Worm (Caenorhabditis elegans) whole organism, L4 larva: ENCODE results near the gene fbxa-11.

Source experiments
- D1046.2 ChIP-seq: fragments of 200-800 bp; sonication (Bioruptor generic); IDR thresholded peaks from 2 replicates; pipeline ENCODE4 v1.3.6; 2022; ENCODE audit warnings: missing genetic modification characterization, missing compliant biosample characterization
- T20F7.1 ChIP-seq: fragments of 200-800 bp; sonication (Bioruptor generic); optimal IDR thresholded peaks from 2 replicates; lab custom pipeline; 2018; ENCODE audit warnings: mild to moderate bottlenecking, missing genetic modification characterization, missing compliant biosample characterization
- T26A8.4 ChIP-seq: fragments of 200-800 bp; sonication (Bioruptor generic); IDR thresholded peaks from 2 replicates; pipeline ENCODE4 v1.3.6; 2022; ENCODE audit warnings: missing genetic modification characterization, missing compliant biosample characterization
- Y105C5A.15 ChIP-seq: fragments of 200-800 bp; sonication (Bioruptor generic); IDR thresholded peaks from 2 replicates; pipeline ENCODE4 v1.3.6; 2022; ENCODE audit warnings: missing genetic modification characterization, missing compliant biosample characterization
- Y48G9A.11 ChIP-seq: fragments of 200-800 bp; sonication (Bioruptor generic); IDR thresholded peaks from 2 replicates; pipeline ENCODE4 v1.3.6; 2022; ENCODE audit warnings: missing genetic modification reagents, missing genetic modification characterization, missing compliant biosample characterization
- Y75B8A.6 ChIP-seq: fragments of 200-800 bp; sonication (Bioruptor generic); IDR thresholded peaks from 2 replicates; pipeline ENCODE4 v1.3.6; 2022; ENCODE audit warnings: missing genetic modification reagents, missing genetic modification characterization, missing compliant biosample characterization
- aha-1 ChIP-seq: fragments of 150-350 bp; peaks from one replicate; lab custom pipeline; 2014; ENCODE audit warnings: missing biosample characterization, missing genetic modification characterization
- arid-1 ChIP-seq: fragments of 200-800 bp; sonication (Bioruptor generic); conservative IDR thresholded peaks from 2 replicates; pipeline ENCODE4 v1.3.6; 2022; ENCODE audit warnings: missing genetic modification reagents, missing genetic modification characterization, missing compliant biosample characterization
- ceh-82 ChIP-seq: sonication (generic microtip); optimal IDR thresholded peaks from 2 replicates; lab custom pipeline; 2017; ENCODE audit warnings: missing biosample characterization, missing genetic modification characterization
- daf-16 ChIP-seq, 3 experiments: sonication (generic microtip); optimal IDR thresholded peaks; 2 replicates each; lab custom pipeline; 2016 to 2017; ENCODE audit warnings: missing genetic modification characterization in 3 of 3, missing genetic modification reagents in 3 of 3, mild to moderate bottlenecking in 2 of 3, missing compliant biosample characterization in 2 of 3, missing biosample characterization in 1 of 3, moderate library complexity in 1 of 3
- daf-19 ChIP-seq: fragments of 200-800 bp; sonication (Bioruptor generic); conservative IDR thresholded peaks from 2 replicates; pipeline ENCODE4 v1.3.6; 2022; ENCODE audit warnings: missing genetic modification characterization, missing compliant biosample characterization
- dmd-6 ChIP-seq: fragments of 200-800 bp; sonication (Bioruptor generic); IDR thresholded peaks from 2 replicates; pipeline ENCODE4 v1.3.6; 2022; ENCODE audit warnings: missing genetic modification reagents, missing genetic modification characterization, missing compliant biosample characterization
- dmd-8 ChIP-seq: fragments of 200-800 bp; sonication (Bioruptor generic); IDR thresholded peaks from 2 replicates; pipeline ENCODE4 v1.3.6; 2022; ENCODE audit warnings: missing genetic modification characterization, missing compliant biosample characterization
- dpl-1 ChIP-seq: fragments of 150-350 bp; optimal IDR thresholded peaks from 2 replicates; lab custom pipeline; 2014; ENCODE audit warnings: missing biosample characterization, missing genetic modification reagents, missing genetic modification characterization
- dve-1 ChIP-seq: sonication (generic microtip); optimal IDR thresholded peaks from 2 replicates; lab custom pipeline; 2017; ENCODE audit warnings: antibody characterized with exemption, mild to moderate bottlenecking, missing genetic modification characterization, missing compliant biosample characterization; ENCODE audit not compliant: insufficient read depth
- hlh-11 ChIP-seq: fragments of 200-800 bp; sonication (Bioruptor generic); optimal IDR thresholded peaks from 2 replicates; lab custom pipeline; 2018; ENCODE audit warnings: mild to moderate bottlenecking, missing genetic modification characterization, missing compliant biosample characterization
- lin-1 ChIP-seq: fragments of 200-800 bp; sonication (Bioruptor generic); IDR thresholded peaks from 2 replicates; pipeline ENCODE4 v1.3.6; 2022; ENCODE audit warnings: missing genetic modification reagents, missing genetic modification characterization, missing compliant biosample characterization
- lin-13 ChIP-seq: fragments of 150-350 bp; optimal IDR thresholded peaks from 2 replicates; lab custom pipeline; 2014; ENCODE audit warnings: missing biosample characterization, missing genetic modification reagents, missing genetic modification characterization
- lin-38 ChIP-seq: fragments of 200-800 bp; sonication (Bioruptor generic); IDR thresholded peaks from 2 replicates; pipeline ENCODE4 v1.3.6; 2022; ENCODE audit warnings: missing genetic modification reagents, missing genetic modification characterization, missing compliant biosample characterization
- lsy-2 ChIP-seq, 2 experiments: fragments of 150-350 bp in 1 of 2; sonication (generic microtip) in 1 of 2; optimal IDR thresholded peaks; 2 replicates each; lab custom pipeline; 2014 to 2017; ENCODE audit warnings: missing biosample characterization in 2 of 2, missing genetic modification characterization in 2 of 2
- madf-5 ChIP-seq, 2 experiments: fragments of 200-800 bp; sonication (Bioruptor generic); IDR thresholded peaks; 2 replicates each; pipeline ENCODE4 v1.3.6; 2022; ENCODE audit warnings: missing compliant biosample characterization in 2 of 2, missing genetic modification characterization in 2 of 2
- mep-1 ChIP-seq: fragments of 150-350 bp; sonication (generic microtip); optimal IDR thresholded peaks from 3 replicates; lab custom pipeline; 2014; ENCODE audit warnings: missing biosample characterization, missing genetic modification characterization
- mes-2 ChIP-seq: sonication (generic microtip); optimal IDR thresholded peaks from 2 replicates; lab custom pipeline; 2016; ENCODE audit warnings: missing genotype, mild to moderate bottlenecking, missing genetic modification characterization, missing compliant biosample characterization; ENCODE audit not compliant: poor library complexity, severe bottlenecking
- mxl-3 ChIP-seq: fragments of 200-800 bp; sonication (Bioruptor generic); optimal IDR thresholded peaks from 2 replicates; lab custom pipeline; 2018; ENCODE audit warnings: mild to moderate bottlenecking, missing genetic modification characterization, missing compliant biosample characterization
- nhr-102 ChIP-seq: sonication (generic microtip); optimal IDR thresholded peaks from 2 replicates; lab custom pipeline; 2016; ENCODE audit warnings: mild to moderate bottlenecking, missing genetic modification characterization, moderate library complexity, missing compliant biosample characterization
- nhr-111 ChIP-seq: fragments of 200-800 bp; sonication (Bioruptor generic); optimal IDR thresholded peaks from 2 replicates; lab custom pipeline; 2018; ENCODE audit warnings: mild to moderate bottlenecking, missing genetic modification characterization, missing compliant biosample characterization
- nhr-28 ChIP-seq: fragments of 150-350 bp; optimal IDR thresholded peaks from 2 replicates; lab custom pipeline; 2014; ENCODE audit warnings: missing biosample characterization, missing genetic modification characterization
- nhr-41 ChIP-seq: fragments of 200-800 bp; sonication (Bioruptor generic); IDR thresholded peaks from 2 replicates; pipeline ENCODE4 v1.3.6; 2022; ENCODE audit warnings: missing genetic modification reagents, missing genetic modification characterization, missing compliant biosample characterization
- nhr-48 ChIP-seq: sonication (generic microtip); optimal IDR thresholded peaks from 2 replicates; lab custom pipeline; 2016; ENCODE audit warnings: mild to moderate bottlenecking, missing genetic modification characterization, missing compliant biosample characterization
- pha-4 ChIP-seq, 2 experiments: fragments of 150-350 bp in 1 of 2; fragments of 200-800 bp in 1 of 2; sonication (Bioruptor generic) in 1 of 2; IDR thresholded peaks in 1 of 2; optimal IDR thresholded peaks in 1 of 2; 2 replicates each; pipeline versions ENCODE4 v1.3.6 to Lab custom; 2014 to 2022; ENCODE audit warnings: missing genetic modification characterization in 2 of 2, missing genetic modification reagents in 2 of 2, missing biosample characterization in 1 of 2, missing compliant biosample characterization in 1 of 2
- pqm-1 ChIP-seq: sonication (generic microtip); optimal IDR thresholded peaks from 2 replicates; lab custom pipeline; 2017; ENCODE audit warnings: missing biosample characterization, missing genetic modification characterization
- sdz-12 ChIP-seq: fragments of 200-800 bp; sonication (Bioruptor generic); optimal IDR thresholded peaks from 2 replicates; lab custom pipeline; 2018; ENCODE audit warnings: mild to moderate bottlenecking, missing genetic modification characterization, missing compliant biosample characterization
- tag-97 ChIP-seq: fragments of 200-800 bp; sonication (Bioruptor generic); IDR thresholded peaks from 2 replicates; pipeline ENCODE4 v1.3.6; 2022; ENCODE audit warnings: missing genetic modification characterization, missing compliant biosample characterization
- unc-62 ChIP-seq, 3 experiments: fragments of 150-350 bp in 1 of 3; sonication (generic microtip); optimal IDR thresholded peaks in 2 of 3; peaks in 1 of 3; 1 replicate in 1 of 3; 2 replicates in 2 of 3; lab custom pipeline; 2014 to 2017; ENCODE audit warnings: missing biosample characterization in 3 of 3, missing genetic modification characterization in 3 of 3, missing genetic modification reagents in 3 of 3, missing genotype in 1 of 3

The fbxa-11 gene

DNA sequence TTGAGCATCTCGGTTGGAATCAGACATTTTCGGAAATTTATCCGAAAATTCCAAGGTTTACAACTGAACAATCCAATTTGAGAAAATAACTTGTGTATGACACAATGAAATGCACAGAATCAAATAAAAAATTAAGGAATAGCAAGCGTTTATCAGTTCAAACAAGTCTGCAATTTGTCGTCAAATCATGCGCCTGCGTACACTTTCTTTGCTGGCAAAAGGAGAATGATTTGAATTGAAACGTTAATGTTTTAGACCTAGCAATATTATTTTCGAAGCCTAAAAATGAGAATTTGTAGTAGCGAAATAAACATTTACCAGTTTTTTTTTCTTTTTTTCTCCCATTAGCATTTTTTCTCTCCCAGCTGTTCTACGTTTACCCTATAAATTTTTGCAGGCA is at the start of gene fbxa-11, which contains the start of gene fbxa-67:
TSS of gene fbxa-11 (plus strand) at position 398 of the 400 bp plus-strand sequence.
TSS of gene fbxa-67 (minus strand) at position 199 of the 400 bp plus-strand sequence.
- peak; percentile 51 for TF ChIP-seq dpl-1 (GFP tag; lab: Kevin White, UChicago)
- peak; percentile 21 for TF ChIP-seq dve-1 (tag; lab: Kevin White, UChicago)
- no peak for TF ChIP-seq mxl-3 (GFP tag; lab: Kevin White, UChicago)
- TF ChIP-seq T20F7.1 (GFP tag; lab: Kevin White, UChicago): peak; percentile 25

DNA sequence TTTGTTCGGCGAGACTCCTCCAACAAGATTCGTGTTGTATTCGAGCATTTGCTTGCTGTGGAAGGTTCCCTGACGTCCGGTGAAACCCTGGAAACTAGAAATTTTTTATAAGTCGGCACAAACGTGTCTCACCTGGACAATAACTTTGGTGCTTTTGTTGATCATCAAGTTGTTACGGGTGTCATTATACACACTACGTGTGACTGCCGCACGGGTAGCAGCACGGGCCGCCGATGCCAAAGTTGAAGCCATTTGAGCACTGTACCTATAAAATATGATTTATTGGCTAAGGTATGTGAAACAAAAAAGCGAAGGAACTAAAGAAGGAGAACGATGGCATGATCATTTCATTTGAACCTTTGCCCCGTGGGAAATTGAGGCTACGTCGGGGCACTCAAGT is 49.5 kb upstream of the fbxa-11 start, which contains the start of gene sucl-2:
TSS of gene sucl-2 (minus strand) at position 265 of the 400 bp plus-strand sequence.
- TF ChIP-seq tag-97 (GFP tag; lab: Robert Waterston, UW) (no peak), dmd-8 (GFP tag; lab: Robert Waterston, UW) (0 out of 2 replicates have a peak, but pooled peaks have one; percentile 51), T26A8.4 (GFP tag; lab: Robert Waterston, UW) (no peak)

DNA sequence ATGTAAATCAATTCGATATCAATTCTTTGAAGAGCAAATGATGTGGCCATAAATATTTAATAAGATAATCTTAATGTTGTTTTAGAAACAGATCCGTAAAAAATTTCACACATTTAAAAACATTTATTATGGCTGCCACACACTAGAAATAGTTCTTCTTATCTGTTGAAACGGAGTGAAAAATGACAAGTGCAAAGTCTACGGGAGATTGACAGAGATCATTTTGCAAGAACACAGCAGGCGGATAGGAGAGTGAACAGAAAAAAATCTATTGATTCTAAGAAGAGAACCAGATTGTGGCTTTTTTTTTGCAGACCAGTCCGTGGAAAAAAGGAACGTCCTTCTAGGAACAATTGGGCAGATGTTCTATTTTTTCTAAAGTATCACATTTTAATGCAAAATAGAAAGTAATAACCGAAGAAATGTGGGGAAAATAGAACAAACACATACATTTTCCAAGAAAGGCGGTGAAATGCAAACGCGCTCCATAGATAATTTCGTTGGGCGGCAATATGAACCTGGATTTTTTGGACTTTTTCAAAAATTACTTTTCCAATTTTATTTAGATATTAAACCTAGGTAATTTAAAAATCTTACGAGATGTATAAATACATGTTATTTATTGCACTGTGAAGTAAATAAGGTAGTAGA is 48.9 kb upstream of the fbxa-11 start:
- no peak for TF ChIP-seq madf-5 (GFP tag; IDR thresholded peaks at IDR 0.05; lab: Robert Waterston, UW)
- peak; percentile 54 for TF ChIP-seq dmd-6 (GFP tag; lab: Robert Waterston, UW)
- TF ChIP-seq arid-1 (GFP tag; lab: Robert Waterston, UW): no peak
- no peak for TF ChIP-seq sdz-12 (GFP tag; lab: Kevin White, UChicago)
- TF ChIP-seq nhr-28 (tag; lab: Kevin White, UChicago): peak; percentile 5
- TF ChIP-seq lin-38 (GFP tag; lab: Robert Waterston, UW): peak; percentile 92
- TF ChIP-seq nhr-48 (tag; lab: Kevin White, UChicago): peak; percentile 14
- TF ChIP-seq dve-1 (tag; lab: Kevin White, UChicago): peak; percentile 27
- no peak for TF ChIP-seq pha-4 (GFP tag; IDR thresholded peaks at IDR 0.05; lab: Robert Waterston, UW)
- peak; percentile 0 for TF ChIP-seq pha-4 (tag; optimal IDR thresholded peaks at IDR 0.05; lab: Kevin White, UChicago)
- TF ChIP-seq mxl-3 (GFP tag; lab: Kevin White, UChicago): no peak
- TF ChIP-seq daf-19: 0 out of 2 replicates have a peak, but pooled peaks have one; percentile 34
- peak; percentile 19 for TF ChIP-seq pqm-1
- peak in 1 of 2 experiments; percentile 87 for TF ChIP-seq unc-62 (GFP tag; optimal IDR thresholded peaks at IDR 0.05 in 1 of 2; lab: Kevin White, UChicago)
- no peak for TF ChIP-seq unc-62 (tag; optimal IDR thresholded peaks at IDR 0.05; lab: Kevin White, UChicago)
- peak; percentile 6 for TF ChIP-seq mep-1 (tag; lab: Kevin White, UChicago)
- no peak for TF ChIP-seq nhr-41
- no peak for TF ChIP-seq nhr-111 (GFP tag; lab: Kevin White, UChicago)
- peak; percentile 20; the same call in 1 of the 2 replicates for TF ChIP-seq Y48G9A.11 (GFP tag; lab: Robert Waterston, UW)
- peak; percentile 26 for TF ChIP-seq mes-2 (tag; lab: Kevin White, UChicago)
- no peak for TF ChIP-seq Y75B8A.6
- no peak for TF ChIP-seq lin-1
- TF ChIP-seq ceh-82 (tag; lab: Kevin White, UChicago): no peak
- TF ChIP-seq aha-1 (tag; lab: Kevin White, UChicago): peak; percentile 98
- TF ChIP-seq lsy-2 (tag; optimal IDR thresholded peaks at IDR 0.05; lab: Kevin White, UChicago): peak in 1 of 2 experiments; percentile 33
- TF ChIP-seq dpl-1 (GFP tag; lab: Kevin White, UChicago): peak; percentile 70
- peak; percentile 38 for TF ChIP-seq hlh-11
- no peak for TF ChIP-seq nhr-102 (tag; lab: Kevin White, UChicago)
- no peak for TF ChIP-seq lin-13
- TF ChIP-seq D1046.2 (GFP tag; lab: Robert Waterston, UW): no peak
- TF ChIP-seq Y105C5A.15 (GFP tag; lab: Robert Waterston, UW): no peak
- TF ChIP-seq daf-16 (GFP tag; optimal IDR thresholded peaks at IDR 0.05; lab: Kevin White, UChicago): no peak
- TF ChIP-seq daf-16 (tag; optimal IDR thresholded peaks at IDR 0.05; lab: Kevin White, UChicago): peak; percentile 17
